Worm (Caenorhabditis elegans) whole organism, L4 larva: ENCODE data around the gene C14B9.8.

Experiments used
- F26F4.8 ChIP-seq: fragments of 200-800 bp; sonication (Bioruptor generic); conservative IDR thresholded peaks from 2 replicates; pipeline ENCODE4 v1.3.6; 2022; ENCODE audit warnings: missing genetic modification characterization, missing compliant biosample characterization
- aly-2 ChIP-seq: sonication (generic microtip); optimal IDR thresholded peaks from 2 replicates; lab custom pipeline; 2018; ENCODE audit warnings: missing biosample characterization, missing genetic modification characterization
- ama-1 ChIP-seq: fragments of 150-350 bp; optimal IDR thresholded peaks from 2 replicates; lab custom pipeline; 2014; ENCODE audit warnings: inconsistent platforms, mixed read lengths
- ces-1 ChIP-seq: fragments of 150-350 bp; sonication (generic microtip); optimal IDR thresholded peaks from 4 replicates; lab custom pipeline; 2014; ENCODE audit warnings: missing biosample characterization, missing genetic modification reagents, missing genetic modification characterization
- fos-1 ChIP-seq: fragments of 150-350 bp; optimal IDR thresholded peaks from 2 replicates; lab custom pipeline; 2014; ENCODE audit warnings: missing biosample characterization, missing genetic modification characterization
- lin-38 ChIP-seq: fragments of 200-800 bp; sonication (Bioruptor generic); IDR thresholded peaks from 2 replicates; pipeline ENCODE4 v1.3.6; 2022; ENCODE audit warnings: missing genetic modification reagents, missing genetic modification characterization, missing compliant biosample characterization
- nhr-11 ChIP-seq: fragments of 150-350 bp; optimal IDR thresholded peaks from 2 replicates; lab custom pipeline; 2014; ENCODE audit warnings: missing biosample characterization, missing genetic modification characterization
- nhr-28 ChIP-seq: fragments of 150-350 bp; optimal IDR thresholded peaks from 2 replicates; lab custom pipeline; 2014; ENCODE audit warnings: missing biosample characterization, missing genetic modification characterization
- nhr-77 ChIP-seq: fragments of 150-350 bp; optimal IDR thresholded peaks from 2 replicates; lab custom pipeline; 2014; ENCODE audit warnings: missing biosample characterization, missing genetic modification characterization
- sdz-12 ChIP-seq: fragments of 200-800 bp; sonication (Bioruptor generic); optimal IDR thresholded peaks from 2 replicates; lab custom pipeline; 2018; ENCODE audit warnings: mild to moderate bottlenecking, missing genetic modification characterization, missing compliant biosample characterization
- unc-62 ChIP-seq, 3 experiments: fragments of 150-350 bp in 1 of 3; sonication (generic microtip); optimal IDR thresholded peaks in 2 of 3; peaks in 1 of 3; 1 replicate in 1 of 3; 2 replicates in 2 of 3; lab custom pipeline; 2014 to 2017; ENCODE audit warnings: missing biosample characterization in 3 of 3, missing genetic modification characterization in 3 of 3, missing genetic modification reagents in 3 of 3, missing genotype in 1 of 3

DNA sequence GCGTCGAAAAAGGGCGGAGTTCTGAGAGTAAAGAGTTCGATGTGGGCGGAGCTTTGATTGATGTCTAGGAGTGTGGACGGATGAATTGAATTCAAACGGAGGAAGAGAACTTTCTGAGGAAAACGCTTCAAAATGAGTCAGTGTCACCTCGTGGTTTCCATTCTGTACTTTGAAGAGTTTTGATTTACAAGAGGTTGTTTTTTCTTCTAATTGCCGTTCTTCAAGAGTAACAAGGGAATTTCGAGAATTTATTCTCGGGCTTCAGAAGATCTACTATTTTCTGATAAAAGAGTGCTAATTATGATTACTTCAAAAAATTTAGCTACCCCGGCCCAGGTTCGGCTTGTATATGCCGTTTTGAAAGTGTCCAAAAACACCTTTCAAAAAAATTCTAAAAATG, 31.8 kb upstream of the C14B9.8 start, which contains the start of gene C50C3.12:
- TF ChIP-seq fos-1 (tag; lab: Kevin White, UChicago) (no peak), ces-1 (no peak), ama-1 (lab: Kevin White, UChicago) (no peak), aly-2 (no peak), nhr-28 (tag; lab: Kevin White, UChicago) (no peak), lin-38 (no peak), nhr-11 (tag; lab: Kevin White, UChicago) (no peak), sdz-12 (GFP tag; lab: Kevin White, UChicago) (no peak), F26F4.8 (GFP tag; lab: Robert Waterston, UW) (no peak), unc-62 (GFP tag; optimal IDR thresholded peaks at IDR 0.05 in 1 of 2; lab: Kevin White, UChicago) (no peak), unc-62 (tag; optimal IDR thresholded peaks at IDR 0.05; lab: Kevin White, UChicago) (no peak), nhr-77 (tag; lab: Kevin White, UChicago) (no peak)
